Fruit fly (Drosophila melanogaster) Kc167 (cell line): Measurements from ENCODE around the gene mbf1.

Experiments
- Myc ChIP-seq: fragments of >200 bp; optimal IDR thresholded peaks from 2 replicates; lab custom pipeline; 2017; ENCODE audit warnings: missing external identifiers
- Sin3A ChIP-seq: fragments of >200 bp; optimal IDR thresholded peaks from 2 replicates; lab custom pipeline; 2018; ENCODE audit warnings: missing external identifiers
- h ChIP-seq: fragments of >200 bp; optimal IDR thresholded peaks from 3 replicates; lab custom pipeline; 2018; ENCODE audit warnings: missing external identifiers
- insv ChIP-seq: fragments of >200 bp; optimal IDR thresholded peaks from 3 replicates; lab custom pipeline; 2018; ENCODE audit warnings: missing external identifiers
- psq ChIP-seq: fragments of >200 bp; optimal IDR thresholded peaks from 2 replicates; lab custom pipeline; 2017; ENCODE audit warnings: missing external identifiers
- ttk ChIP-seq: sonication (Bioruptor generic); optimal IDR thresholded peaks from 2 replicates; lab custom pipeline; 2017; ENCODE audit warnings: missing external identifiers

DNA sequence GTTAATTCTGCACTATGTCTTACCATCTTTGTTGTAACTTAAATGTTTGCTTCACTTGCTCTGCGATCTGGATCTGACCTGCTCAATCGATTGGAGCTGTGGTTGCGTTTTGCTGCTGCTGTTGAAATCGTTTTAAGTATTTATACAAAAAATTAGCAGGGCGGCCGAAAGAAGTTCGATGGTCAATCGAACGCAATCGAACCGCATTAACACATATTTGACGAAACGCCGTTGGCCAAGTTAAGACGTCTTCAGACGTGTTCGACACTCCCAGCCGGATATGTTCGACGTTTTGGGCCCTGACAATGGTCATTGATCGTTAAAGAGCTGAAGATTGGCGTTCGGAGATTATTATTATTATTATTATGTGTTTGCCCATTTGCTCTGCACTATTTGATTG lies 28.7 kb upstream of the mbf1 start, which contains the start of gene CG13033:
- TF ChIP-seq Sin3A (lab: Kevin White, UChicago), result no peak
- no peak for TF ChIP-seq psq
- TF ChIP-seq insv (lab: Kevin White, UChicago), result no peak
- no peak for TF ChIP-seq h
- TF ChIP-seq ttk (lab: Kevin White, UChicago), result no peak
- no peak for TF ChIP-seq Myc (lab: Kevin White, UChicago)
